Fruit fly (Drosophila melanogaster) whole organism, embryonic: ENCODE results near the gene Aef1.

ENCODE experiments used
- Adf1 ChIP-seq: fragments of 200-800 bp; sonication (Bioruptor generic); IDR thresholded peaks from 2 replicates; pipeline ENCODE4 v1.3.6; 2022; ENCODE audit warnings: missing biosample characterization, missing genetic modification characterization
- Atf3 ChIP-seq: fragments of 200-800 bp; sonication (Bioruptor generic); optimal IDR thresholded peaks from 3 replicates; lab custom pipeline; 2016; ENCODE audit warnings: missing biosample characterization, missing genetic modification characterization
- BtbVII ChIP-seq: fragments of 200-800 bp; sonication (Bioruptor generic); optimal IDR thresholded peaks from 3 replicates; lab custom pipeline; 2017; ENCODE audit warnings: missing biosample characterization, mild to moderate bottlenecking, missing genetic modification characterization
- CG11085 ChIP-seq: fragments of 200-800 bp; sonication (Bioruptor generic); IDR thresholded peaks from 2 replicates; pipeline ENCODE4 v1.3.6; 2022; ENCODE audit warnings: missing biosample characterization, missing genetic modification characterization
- CG14050 ChIP-seq: fragments of 200-800 bp; sonication (Bioruptor generic); IDR thresholded peaks from 3 replicates; pipeline ENCODE4 v1.3.6; 2022; ENCODE audit warnings: missing biosample characterization, missing genetic modification characterization
- CG14860 ChIP-seq: fragments of 200-800 bp; sonication (Bioruptor generic); IDR thresholded peaks from 3 replicates; pipeline ENCODE4 v1.3.6; 2022; ENCODE audit warnings: missing biosample characterization, missing genetic modification characterization; ENCODE audit not compliant: partially characterized antibody
- CG15269 ChIP-seq: fragments of 200-800 bp; sonication (Bioruptor generic); optimal IDR thresholded peaks from 2 replicates; lab custom pipeline; 2018; ENCODE audit warnings: missing biosample characterization, mild to moderate bottlenecking, missing genetic modification characterization, moderate library complexity
- CG15479 ChIP-seq: fragments of 200-800 bp; sonication (Bioruptor generic); optimal IDR thresholded peaks from 3 replicates; lab custom pipeline; 2019; ENCODE audit warnings: missing biosample characterization, mild to moderate bottlenecking, missing genetic modification characterization, moderate library complexity
- CG15696 ChIP-seq: fragments of 200-800 bp; sonication (Bioruptor generic); optimal IDR thresholded peaks from 2 replicates; lab custom pipeline; 2019; ENCODE audit warnings: missing biosample characterization, mild to moderate bottlenecking, missing genetic modification characterization, moderate library complexity
- CG16863 ChIP-seq: fragments of 200-800 bp; sonication (Bioruptor generic); optimal IDR thresholded peaks from 3 replicates; lab custom pipeline; 2016; ENCODE audit warnings: missing biosample characterization, missing genetic modification characterization
- CG17829 ChIP-seq: fragments of 200-800 bp; optimal IDR thresholded peaks from 2 replicates; lab custom pipeline; 2019; ENCODE audit warnings: missing biosample characterization, mild to moderate bottlenecking, missing genetic modification characterization, moderate library complexity
- CG1832 ChIP-seq: fragments of 200-800 bp; sonication (Bioruptor generic); optimal IDR thresholded peaks from 2 replicates; lab custom pipeline; 2017; ENCODE audit warnings: missing biosample characterization, mild to moderate bottlenecking, missing genetic modification characterization, inconsistent platforms
- CG18476 ChIP-seq: fragments of 200-800 bp; sonication (Bioruptor generic); optimal IDR thresholded peaks from 2 replicates; lab custom pipeline; 2016; ENCODE audit warnings: missing biosample characterization, mild to moderate bottlenecking, missing genetic modification characterization
- CG31441 ChIP-seq: fragments of 200-800 bp; sonication (Bioruptor generic); IDR thresholded peaks from 2 replicates; pipeline ENCODE4 v1.3.6; 2022; ENCODE audit warnings: missing biosample characterization, missing genetic modification characterization
- CG3163 ChIP-seq: fragments of 200-800 bp; sonication (Bioruptor generic); optimal IDR thresholded peaks from 3 replicates; lab custom pipeline; 2016; ENCODE audit warnings: missing biosample characterization, missing genetic modification characterization
- CG42726 ChIP-seq: fragments of 200-800 bp; sonication (Bioruptor generic); IDR thresholded peaks from 2 replicates; pipeline ENCODE4 v1.3.6; 2022; ENCODE audit warnings: missing biosample characterization, missing genetic modification characterization; ENCODE audit not compliant: partially characterized antibody
- CG4707 ChIP-seq: fragments of 200-800 bp; sonication (Bioruptor generic); optimal IDR thresholded peaks from 2 replicates; lab custom pipeline; 2018; ENCODE audit warnings: missing biosample characterization, mild to moderate bottlenecking, missing genetic modification characterization, moderate library complexity
- CG4854 ChIP-seq: fragments of 200-800 bp; sonication (Bioruptor generic); optimal IDR thresholded peaks from 2 replicates; lab custom pipeline; 2016; ENCODE audit warnings: missing biosample characterization, missing genetic modification characterization, inconsistent platforms
- CG6854 ChIP-seq: fragments of 200-800 bp; sonication (Bioruptor generic); optimal IDR thresholded peaks from 3 replicates; lab custom pipeline; 2017; ENCODE audit warnings: missing biosample characterization, mild to moderate bottlenecking, missing genetic modification characterization
- CG8281 ChIP-seq: fragments of 200-800 bp; sonication (Bioruptor generic); optimal IDR thresholded peaks from 2 replicates; lab custom pipeline; 2018; ENCODE audit warnings: missing biosample characterization, mild to moderate bottlenecking, missing genetic modification characterization, moderate library complexity
- D ChIP-seq, 2 experiments: fragments of 200-800 bp in 1 of 2; fragments of >200 bp in 1 of 2; sonication (Bioruptor generic) in 1 of 2; optimal IDR thresholded peaks; 2 replicates in 1 of 2; 3 replicates in 1 of 2; lab custom pipeline; 2017; ENCODE audit warnings: mild to moderate bottlenecking in 1 of 2, missing biosample characterization in 1 of 2, missing genetic modification characterization in 1 of 2, missing genetic modification reagents in 1 of 2
- Hand ChIP-seq: fragments of 200-800 bp; sonication (Bioruptor generic); optimal IDR thresholded peaks from 2 replicates; lab custom pipeline; 2017; ENCODE audit warnings: mild to moderate bottlenecking, missing biosample characterization, missing genetic modification reagents, missing genetic modification characterization
- Hmr ChIP-seq: fragments of 200-800 bp; sonication (Bioruptor generic); optimal IDR thresholded peaks from 3 replicates; lab custom pipeline; 2017; ENCODE audit warnings: mild to moderate bottlenecking, missing biosample characterization, missing genetic modification reagents, missing genetic modification characterization
- Hr3 ChIP-seq: fragments of 200-800 bp; sonication (Bioruptor generic); optimal IDR thresholded peaks from 3 replicates; lab custom pipeline; 2016; ENCODE audit warnings: missing biosample characterization, missing genetic modification characterization
- Mrtf ChIP-seq: fragments of 200-800 bp; sonication (Bioruptor generic); IDR thresholded peaks from 3 replicates; pipeline ENCODE4 v1.3.6; 2022; ENCODE audit warnings: missing biosample characterization, missing genetic modification characterization
- Nf-YA ChIP-seq: fragments of 200-800 bp; sonication (Bioruptor generic); IDR thresholded peaks from 2 replicates; pipeline ENCODE4 v1.3.6; 2022; ENCODE audit warnings: missing biosample characterization, missing genetic modification characterization
- Nf-YB ChIP-seq: fragments of 200-800 bp; sonication (Bioruptor generic); optimal IDR thresholded peaks from 3 replicates; lab custom pipeline; 2019; ENCODE audit warnings: missing biosample characterization, mild to moderate bottlenecking, missing genetic modification characterization, moderate library complexity
- Ptx1 ChIP-seq: fragments of 200-800 bp; sonication (Bioruptor generic); IDR thresholded peaks from 2 replicates; pipeline ENCODE4 v1.3.6; 2022; ENCODE audit warnings: missing biosample characterization, missing genetic modification characterization
- Sox102F ChIP-seq: fragments of 200-800 bp; sonication (Bioruptor generic); optimal IDR thresholded peaks from 2 replicates; lab custom pipeline; 2018; ENCODE audit warnings: missing biosample characterization, mild to moderate bottlenecking, missing genetic modification characterization, moderate library complexity
- Trl ChIP-seq, 3 experiments: fragments of >200 bp in 2 of 3; fragments of 200-800 bp in 1 of 3; sonication (Bioruptor generic) in 1 of 3; optimal IDR thresholded peaks; 2 replicates in 1 of 3; 3 replicates in 2 of 3; lab custom pipeline; 2016 to 2017; ENCODE audit warnings: missing biosample characterization in 1 of 3, missing genetic modification characterization in 1 of 3
- amos ChIP-seq: fragments of 200-800 bp; sonication (Bioruptor generic); IDR thresholded peaks from 2 replicates; pipeline ENCODE4 v1.3.6; 2022; ENCODE audit warnings: missing biosample characterization, missing genetic modification characterization; ENCODE audit not compliant: partially characterized antibody
- cg ChIP-seq: fragments of 200-800 bp; sonication (Bioruptor generic); optimal IDR thresholded peaks from 3 replicates; lab custom pipeline; 2019; ENCODE audit warnings: missing biosample characterization, mild to moderate bottlenecking, missing genetic modification characterization, moderate library complexity
- chif ChIP-seq, 2 experiments: fragments of 200-800 bp; sonication (Bioruptor generic); optimal IDR thresholded peaks; 3 replicates each; lab custom pipeline; 2016; ENCODE audit warnings: missing biosample characterization in 2 of 2, missing genetic modification characterization in 2 of 2
- chinmo ChIP-seq: fragments of 200-800 bp; sonication (Bioruptor generic); IDR thresholded peaks from 4 replicates; pipeline ENCODE4 v1.3.6; 2022; ENCODE audit warnings: missing biosample characterization, missing genetic modification characterization; ENCODE audit not compliant: partially characterized antibody
- croc ChIP-seq: fragments of 200-800 bp; sonication (Bioruptor generic); conservative IDR thresholded peaks from 3 replicates; pipeline ENCODE4 v1.3.6; 2022; ENCODE audit warnings: missing biosample characterization, missing genetic modification characterization
- cwo ChIP-seq: fragments of 200-800 bp; sonication (Bioruptor generic); optimal IDR thresholded peaks from 3 replicates; lab custom pipeline; 2017; ENCODE audit warnings: missing biosample characterization, missing genetic modification characterization, mild to moderate bottlenecking, moderate library complexity, missing genetic modification reagents
- ewg ChIP-seq: fragments of 200-800 bp; sonication (Bioruptor generic); optimal IDR thresholded peaks from 3 replicates; lab custom pipeline; 2017; ENCODE audit warnings: mild to moderate bottlenecking, missing biosample characterization, missing genetic modification reagents, missing genetic modification characterization
- hbn ChIP-seq: fragments of 200-800 bp; sonication (Bioruptor generic); IDR thresholded peaks from 2 replicates; pipeline ENCODE4 v1.3.6; 2022; ENCODE audit warnings: missing biosample characterization, missing genetic modification characterization; ENCODE audit not compliant: partially characterized antibody
- insv ChIP-seq, 2 experiments: fragments of 200-800 bp; sonication (Bioruptor generic); optimal IDR thresholded peaks; 3 replicates each; lab custom pipeline; 2016 to 2018; ENCODE audit warnings: missing biosample characterization in 2 of 2, missing genetic modification characterization in 2 of 2
- jigr1 ChIP-seq: fragments of 200-800 bp; sonication (Bioruptor generic); IDR thresholded peaks from 3 replicates; pipeline ENCODE4 v1.3.6; 2022; ENCODE audit warnings: missing biosample characterization, missing genetic modification characterization
- lilli ChIP-seq: fragments of 200-800 bp; sonication (Bioruptor generic); optimal IDR thresholded peaks from 3 replicates; lab custom pipeline; 2016; ENCODE audit warnings: missing biosample characterization, missing genetic modification characterization
- seq ChIP-seq: fragments of 200-800 bp; sonication (Bioruptor generic); IDR thresholded peaks from 2 replicates; pipeline ENCODE4 v1.3.6; 2022; ENCODE audit warnings: missing biosample characterization, missing genetic modification characterization
- ssp ChIP-seq: fragments of 200-800 bp; sonication (Bioruptor generic); IDR thresholded peaks from 2 replicates; pipeline ENCODE4 v1.3.6; 2022; ENCODE audit warnings: missing biosample characterization, missing genetic modification characterization
- stwl ChIP-seq: fragments of 200-800 bp; sonication (Bioruptor generic); optimal IDR thresholded peaks from 3 replicates; lab custom pipeline; 2018; ENCODE audit warnings: missing biosample characterization, mild to moderate bottlenecking, missing genetic modification characterization, moderate library complexity
- twi ChIP-seq: fragments of 200-800 bp; optimal IDR thresholded peaks from 2 replicates; lab custom pipeline; 2019; ENCODE audit warnings: missing biosample characterization, mild to moderate bottlenecking, missing genetic modification characterization, moderate library complexity
- vnd ChIP-seq: fragments of 200-800 bp; sonication (Bioruptor generic); IDR thresholded peaks from 3 replicates; pipeline ENCODE4 v1.3.6; 2022; ENCODE audit warnings: missing biosample characterization, missing genetic modification characterization; ENCODE audit not compliant: partially characterized antibody
- zen2 ChIP-seq: fragments of 200-800 bp; sonication (Bioruptor generic); IDR thresholded peaks from 3 replicates; pipeline ENCODE4 v1.3.6; 2022; ENCODE audit warnings: missing biosample characterization, missing genetic modification characterization; ENCODE audit not compliant: partially characterized antibody

Aef1 gene

DNA sequence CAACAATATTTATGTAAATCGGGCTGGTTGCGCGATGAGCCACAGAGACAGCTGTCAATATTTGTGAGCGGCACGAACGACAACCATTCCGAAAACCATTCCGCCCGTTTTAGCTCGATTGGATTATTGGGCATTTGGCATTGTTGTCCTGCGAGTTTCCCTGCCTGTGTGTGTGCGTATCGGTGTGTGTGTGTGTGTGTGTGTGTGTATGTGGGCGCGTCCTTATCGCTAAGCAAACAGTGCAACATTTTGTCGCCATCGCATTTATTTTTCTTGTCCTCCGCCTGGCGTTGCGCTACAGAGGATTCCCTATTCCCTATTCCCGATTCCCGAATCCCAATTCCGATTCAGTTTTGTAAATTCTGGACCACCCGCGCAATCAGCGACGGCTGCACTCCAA lies 38.7 kb downstream of the Aef1 start:
- TF ChIP-seq hbn (GFP tag; lab: Robert Waterston, UW) (no peak), CG16863 (GFP tag; lab: Kevin White, UChicago) (no peak), insv (GFP tag; optimal IDR thresholded peaks at IDR 0.05; lab: Kevin White, UChicago) (no peak), Mrtf (GFP tag; lab: Robert Waterston, UW) (no peak), jigr1 (no peak), CG4854 (GFP tag; lab: Kevin White, UChicago) (no peak), chif (GFP tag; optimal IDR thresholded peaks at IDR 0.05; lab: Kevin White, UChicago) (no peak), CG14860 (GFP tag; lab: Robert Waterston, UW) (0 out of 3 replicates have a peak, but pooled peaks have one; percentile 19), D (optimal IDR thresholded peaks at IDR 0.05; lab: Kevin White, UChicago) (peak; percentile 62), D (GFP tag; optimal IDR thresholded peaks at IDR 0.05; lab: Kevin White, UChicago) (no peak), CG18476 (GFP tag; lab: Kevin White, UChicago) (no peak), chinmo (no peak), CG8281 (tag; lab: Kevin White, UChicago) (no peak), Hmr (GFP tag; lab: Kevin White, UChicago) (no peak), BtbVII (GFP tag; lab: Kevin White, UChicago) (no peak), CG15479 (peak; percentile 82), CG14050 (GFP tag; lab: Robert Waterston, UW) (no peak), stwl (tag; lab: Kevin White, UChicago) (no peak), cg (GFP tag; lab: Kevin White, UChicago) (peak; percentile 36), CG42726 (GFP tag; lab: Robert Waterston, UW) (no peak), Hand (GFP tag; lab: Kevin White, UChicago) (no peak), CG4707 (GFP tag; lab: Kevin White, UChicago) (no peak), cwo (no peak), Adf1 (GFP tag; lab: Robert Waterston, UW) (no peak)

DNA sequence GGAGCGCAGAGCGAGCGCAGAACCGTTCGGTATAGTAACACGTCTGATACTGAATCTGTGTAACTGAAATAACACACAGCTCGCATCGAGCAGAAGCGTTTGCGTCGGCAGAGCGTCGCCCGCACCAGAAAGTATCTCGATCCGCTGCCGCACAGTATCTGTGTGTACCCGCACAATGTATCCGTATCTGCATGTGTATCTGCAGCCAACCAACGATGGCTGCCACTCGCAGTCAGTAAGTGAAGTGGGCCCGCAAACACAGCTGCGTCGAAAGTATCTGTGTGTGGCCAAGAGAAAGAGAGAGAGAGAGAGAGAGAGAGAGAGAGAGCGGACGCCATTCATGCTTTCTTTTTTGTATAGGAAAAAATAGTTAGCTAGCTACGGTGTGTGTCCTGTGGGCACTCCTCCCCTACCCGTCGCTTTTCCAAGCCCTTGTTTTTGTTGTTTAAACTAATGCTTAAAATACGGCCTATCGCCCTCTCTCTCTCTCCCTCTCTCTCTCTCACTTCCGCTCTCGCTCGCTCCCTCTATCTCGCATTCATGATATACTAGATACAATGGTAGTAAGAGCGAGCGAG lies 43.3 kb downstream of the Aef1 start, which contains the start of gene croc:
croc (minus strand) TSS at position 51 of the 578 bp plus-strand sequence.
- TF ChIP-seq CG31441 (GFP tag; lab: Robert Waterston, UW): no peak
- TF ChIP-seq ssp: no peak
- TF ChIP-seq seq (GFP tag; lab: Robert Waterston, UW): peak; percentile 68; the same call in 1 of the 2 replicates
- TF ChIP-seq Sox102F: no peak
- TF ChIP-seq twi (tag; lab: Kevin White, UChicago): peak; percentile 69
- TF ChIP-seq Ptx1 (GFP tag; lab: Robert Waterston, UW): no peak
- peak; percentile 70 for TF ChIP-seq D (optimal IDR thresholded peaks at IDR 0.05; lab: Kevin White, UChicago)
- peak; percentile 7 for TF ChIP-seq D (GFP tag; optimal IDR thresholded peaks at IDR 0.05; lab: Kevin White, UChicago)
- no peak for TF ChIP-seq croc
- TF ChIP-seq CG6854: no peak
- TF ChIP-seq CG15479: peak; percentile 47
- TF ChIP-seq Nf-YB (GFP tag; lab: Kevin White, UChicago): peak; percentile 99
- TF ChIP-seq CG1832 (GFP tag; lab: Kevin White, UChicago): peak; percentile 96
- TF ChIP-seq CG11085 (GFP tag; lab: Robert Waterston, UW): no peak
- TF ChIP-seq lilli (GFP tag; lab: Kevin White, UChicago): no peak
- no peak for TF ChIP-seq Atf3 (GFP tag; lab: Kevin White, UChicago)
- peak; percentile 31; the same call in 1 of the 3 replicates for TF ChIP-seq vnd
- TF ChIP-seq Nf-YA (GFP tag; lab: Robert Waterston, UW): peak; percentile 75
- TF ChIP-seq zen2 (GFP tag; lab: Robert Waterston, UW): peak; percentile 55; the same call in 1 of the 3 replicates
- TF ChIP-seq CG15696 (tag; lab: Kevin White, UChicago): no peak
- TF ChIP-seq CG3163 (GFP tag; lab: Kevin White, UChicago): peak; percentile 37
- no peak for TF ChIP-seq CG15269 (tag; lab: Kevin White, UChicago)
- TF ChIP-seq Trl (optimal IDR thresholded peaks at IDR 0.05; lab: Kevin White, UChicago): peak; percentile 87 to 97
- TF ChIP-seq Trl (GFP tag; optimal IDR thresholded peaks at IDR 0.05; lab: Kevin White, UChicago): peak; percentile 31
- TF ChIP-seq ewg (GFP tag; lab: Kevin White, UChicago): peak; percentile 82
- no peak for TF ChIP-seq Hr3 (GFP tag; lab: Kevin White, UChicago)
- 0 out of 2 replicates have a peak, but pooled peaks have one; percentile 7 for TF ChIP-seq amos
- peak; percentile 24 for TF ChIP-seq CG17829 (tag; lab: Kevin White, UChicago)
